Worm (Caenorhabditis elegans): Measurements from ENCODE around the gene W06G6.17.
"Not testable (repeated sequence)": the region's sequence is repeated elsewhere in the genome, so short reads cannot be mapped to it uniquely, and the experiment has no call there.

DNA sequence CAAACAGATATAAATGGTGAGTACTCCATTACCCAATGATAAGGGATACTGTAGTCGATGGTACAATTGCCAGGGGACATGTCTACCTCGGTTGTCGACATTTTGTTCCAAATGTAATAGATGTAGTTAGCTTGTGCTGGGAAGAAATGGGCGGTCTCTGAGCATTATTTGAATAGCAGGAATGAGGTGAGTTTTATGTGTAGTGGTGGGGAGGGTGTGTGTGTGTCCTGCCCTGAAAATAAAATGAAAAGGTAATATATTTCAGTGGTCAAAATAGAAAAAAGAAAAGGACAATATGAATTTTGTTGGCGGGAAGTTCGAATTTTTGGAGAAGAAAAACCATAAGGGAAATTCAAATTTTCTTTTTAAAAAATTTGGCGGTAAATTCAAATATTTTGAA is 15.8 kb upstream of the W06G6.17 start, which contains the start of gene Y70C5B.2:
- not testable (repeated sequence) for TF ChIP-seq flh-1 (GFP tag; optimal IDR thresholded peaks at IDR 0.05); M03D4.4 (tag; optimal IDR thresholded peaks at IDR 0.05); nhr-76 (tag; optimal IDR thresholded peaks at IDR 0.05); mep-1 (tag; optimal IDR thresholded peaks at IDR 0.05); elt-1 (tag; optimal IDR thresholded peaks at IDR 0.05; ENCODE audit: borderline replicate concordance, insufficient read depth); lin-13 (tag; optimal IDR thresholded peaks at IDR 0.05); elt-3 (tag; optimal IDR thresholded peaks at IDR 0.05); ham-2 (GFP tag; optimal IDR thresholded peaks at IDR 0.05); pha-4 (tag; optimal IDR thresholded peaks at IDR 0.05)

Measured in whole organism, mixed stage, embryonic.